Worm (Caenorhabditis elegans) whole organism, L1 larva: ENCODE data around the gene Y39G8B.10.

Source experiments
- C04F5.9 ChIP-seq: sonication (generic microtip); optimal IDR thresholded peaks from 2 replicates; lab custom pipeline; 2016; ENCODE audit warnings: missing genetic modification characterization, missing compliant biosample characterization
- C16A3.4 ChIP-seq: fragments of 150-350 bp; optimal IDR thresholded peaks from 2 replicates; lab custom pipeline; 2014; ENCODE audit warnings: missing biosample characterization, missing genetic modification characterization
- C34B4.2 ChIP-seq: sonication (generic microtip); optimal IDR thresholded peaks from 2 replicates; lab custom pipeline; 2017; ENCODE audit warnings: mild to moderate bottlenecking, missing genetic modification characterization, missing compliant biosample characterization
- F16B12.6 ChIP-seq: fragments of 150-350 bp; optimal IDR thresholded peaks from 2 replicates; lab custom pipeline; 2014; ENCODE audit warnings: missing biosample characterization, missing genetic modification characterization
- Y116A8C.19 ChIP-seq: sonication (generic microtip); optimal IDR thresholded peaks from 2 replicates; lab custom pipeline; 2016; ENCODE audit warnings: missing compliant biosample characterization, missing genetic modification characterization, borderline replicate concordance
- aha-1 ChIP-seq: fragments of 150-350 bp; optimal IDR thresholded peaks from 2 replicates; lab custom pipeline; 2014; ENCODE audit warnings: missing biosample characterization, missing genetic modification characterization
- ama-1 ChIP-seq: fragments of 150-350 bp; optimal IDR thresholded peaks from 2 replicates; lab custom pipeline; 2014
- blmp-1 ChIP-seq: fragments of 150-350 bp; optimal IDR thresholded peaks from 2 replicates; lab custom pipeline; 2014; ENCODE audit warnings: missing biosample characterization, missing genetic modification characterization
- ceh-63 ChIP-seq: fragments of 200-800 bp; sonication (Bioruptor generic); optimal IDR thresholded peaks from 2 replicates; lab custom pipeline; 2018; ENCODE audit warnings: mild to moderate bottlenecking, missing genetic modification characterization, missing compliant biosample characterization
- ceh-8 ChIP-seq: fragments of 200-800 bp; sonication (Bioruptor generic); optimal IDR thresholded peaks from 2 replicates; lab custom pipeline; 2018; ENCODE audit warnings: mild to moderate bottlenecking, missing genetic modification characterization, moderate library complexity, missing compliant biosample characterization
- ceh-82 ChIP-seq, 3 experiments: fragments of 150-350 bp in 1 of 3; sonication (generic microtip) in 2 of 3; optimal IDR thresholded peaks; 2 replicates each; lab custom pipeline; 2014 to 2017; ENCODE audit warnings: missing biosample characterization in 3 of 3, missing genetic modification characterization in 3 of 3
- ceh-88 ChIP-seq: fragments of 200-800 bp; sonication (Bioruptor generic); IDR thresholded peaks from 2 replicates; pipeline ENCODE4 v1.3.6; 2022; ENCODE audit warnings: missing genetic modification characterization, missing compliant biosample characterization
- ceh-90 ChIP-seq: sonication (generic microtip); optimal IDR thresholded peaks from 2 replicates; lab custom pipeline; 2016; ENCODE audit warnings: missing genetic modification characterization, missing compliant biosample characterization
- ces-1 ChIP-seq: fragments of 150-350 bp; optimal IDR thresholded peaks from 2 replicates; lab custom pipeline; 2014; ENCODE audit warnings: missing biosample characterization, missing genetic modification reagents, missing genetic modification characterization
- egl-27 ChIP-seq, 2 experiments: fragments of 150-350 bp in 1 of 2; sonication (generic microtip); optimal IDR thresholded peaks; 3 replicates each; lab custom pipeline; 2017 to 2018; ENCODE audit warnings: missing biosample characterization in 2 of 2, missing genetic modification characterization in 2 of 2, missing genetic modification reagents in 2 of 2
- elt-2 ChIP-seq: sonication (generic microtip); optimal IDR thresholded peaks from 2 replicates; lab custom pipeline; 2016; ENCODE audit warnings: missing genetic modification characterization, mild to moderate bottlenecking, inconsistent platforms, missing compliant biosample characterization, missing genetic modification reagents
- elt-3 ChIP-seq, 6 experiments: fragments of 150-350 bp in 1 of 6; sonication (generic microtip); optimal IDR thresholded peaks; 2 replicates each; lab custom pipeline; 2017 to 2018; ENCODE audit warnings: missing biosample characterization in 6 of 6, missing genetic modification characterization in 6 of 6, inconsistent platforms in 1 of 6
- ets-5 ChIP-seq: fragments of 200-800 bp; sonication (Bioruptor generic); IDR thresholded peaks from 2 replicates; pipeline ENCODE4 v1.3.6; 2022; ENCODE audit warnings: missing genetic modification characterization, missing compliant biosample characterization
- fkh-8 ChIP-seq: sonication (generic microtip); optimal IDR thresholded peaks from 2 replicates; lab custom pipeline; 2016; ENCODE audit warnings: mild to moderate bottlenecking, missing genetic modification characterization, missing compliant biosample characterization
- fos-1 ChIP-seq: fragments of 150-350 bp; optimal IDR thresholded peaks from 2 replicates; lab custom pipeline; 2014; ENCODE audit warnings: missing biosample characterization, missing genetic modification characterization
- hpl-2 ChIP-seq: fragments of 150-350 bp; optimal IDR thresholded peaks from 2 replicates; lab custom pipeline; 2014; ENCODE audit warnings: missing biosample characterization, missing genetic modification reagents, missing genetic modification characterization
- irx-1 ChIP-seq: sonication (generic microtip); optimal IDR thresholded peaks from 2 replicates; lab custom pipeline; 2016; ENCODE audit warnings: missing genetic modification characterization, missing compliant biosample characterization
- isw-1 ChIP-seq: fragments of 200-800 bp; sonication (Bioruptor generic); IDR thresholded peaks from 2 replicates; pipeline ENCODE4 v1.3.6; 2022; ENCODE audit warnings: missing genetic modification characterization, missing compliant biosample characterization
- jun-1 ChIP-seq: fragments of 150-350 bp; optimal IDR thresholded peaks from 2 replicates; lab custom pipeline; 2014; ENCODE audit warnings: missing biosample characterization, missing genetic modification reagents, missing genetic modification characterization
- lin-13 ChIP-seq: fragments of 150-350 bp; optimal IDR thresholded peaks from 2 replicates; lab custom pipeline; 2014; ENCODE audit warnings: missing biosample characterization, missing genetic modification reagents, missing genetic modification characterization
- lin-14 ChIP-seq: fragments of 200-800 bp; sonication (Bioruptor generic); optimal IDR thresholded peaks from 2 replicates; lab custom pipeline; 2018; ENCODE audit warnings: mild to moderate bottlenecking, missing genetic modification characterization, moderate library complexity, missing compliant biosample characterization
- lin-15B ChIP-seq: fragments of 150-350 bp; sonication (generic microtip); optimal IDR thresholded peaks from 3 replicates; lab custom pipeline; 2014; ENCODE audit warnings: missing biosample characterization, missing genetic modification characterization
- lin-35 ChIP-seq, 2 experiments: fragments of 150-350 bp; optimal IDR thresholded peaks; 2 replicates each; lab custom pipeline; 2014; ENCODE audit warnings: missing biosample characterization in 2 of 2, missing genetic modification characterization in 2 of 2, missing genetic modification reagents in 2 of 2
- lin-39 ChIP-seq: fragments of 150-350 bp; optimal IDR thresholded peaks from 2 replicates; lab custom pipeline; 2014; ENCODE audit warnings: missing biosample characterization, missing genetic modification reagents, missing genetic modification characterization
- lsy-2 ChIP-seq, 2 experiments: fragments of 150-350 bp; optimal IDR thresholded peaks; 2 replicates each; lab custom pipeline; 2014; ENCODE audit warnings: missing biosample characterization in 2 of 2, missing genetic modification characterization in 2 of 2
- mab-9 ChIP-seq: fragments of 200-800 bp; sonication (Bioruptor generic); IDR thresholded peaks from 2 replicates; pipeline ENCODE4 v1.3.6; 2022; ENCODE audit warnings: missing genetic modification reagents, missing genetic modification characterization, missing compliant biosample characterization
- mdl-1 ChIP-seq, 2 experiments: fragments of 150-350 bp; optimal IDR thresholded peaks; 2 replicates each; lab custom pipeline; 2014 to 2017; ENCODE audit warnings: missing biosample characterization in 2 of 2, missing genetic modification characterization in 2 of 2, inconsistent platforms in 1 of 2
- nhr-12 ChIP-seq: sonication (generic microtip); optimal IDR thresholded peaks from 2 replicates; lab custom pipeline; 2017; ENCODE audit warnings: missing biosample characterization, missing genetic modification characterization
- nhr-19 ChIP-seq: fragments of 200-800 bp; sonication (Bioruptor generic); conservative IDR thresholded peaks from 2 replicates; pipeline ENCODE4 v1.3.6; 2022; ENCODE audit warnings: missing genetic modification characterization, missing compliant biosample characterization
- nhr-20 ChIP-seq: sonication (generic microtip); optimal IDR thresholded peaks from 2 replicates; lab custom pipeline; 2016; ENCODE audit warnings: mild to moderate bottlenecking, missing genetic modification characterization, missing compliant biosample characterization
- nhr-28 ChIP-seq: fragments of 150-350 bp; optimal IDR thresholded peaks from 2 replicates; lab custom pipeline; 2014; ENCODE audit warnings: missing biosample characterization, missing genetic modification characterization
- nhr-47 ChIP-seq: sonication (generic microtip); optimal IDR thresholded peaks from 2 replicates; lab custom pipeline; 2016; ENCODE audit warnings: mild to moderate bottlenecking, missing genetic modification characterization, moderate library complexity, missing compliant biosample characterization
- nhr-71 ChIP-seq: sonication (generic microtip); optimal IDR thresholded peaks from 2 replicates; lab custom pipeline; 2016; ENCODE audit warnings: mild to moderate bottlenecking, missing genetic modification characterization, moderate library complexity, missing compliant biosample characterization
- nhr-77 ChIP-seq: fragments of 150-350 bp; optimal IDR thresholded peaks from 2 replicates; lab custom pipeline; 2014; ENCODE audit warnings: missing biosample characterization, missing genetic modification characterization
- nhr-90 ChIP-seq: sonication (generic microtip); optimal IDR thresholded peaks from 2 replicates; lab custom pipeline; 2016; ENCODE audit warnings: mild to moderate bottlenecking, missing genetic modification characterization, missing compliant biosample characterization; ENCODE audit not compliant: poor library complexity
- pag-3 ChIP-seq: sonication (generic microtip); optimal IDR thresholded peaks from 2 replicates; lab custom pipeline; 2017; ENCODE audit warnings: missing genetic modification characterization, mild to moderate bottlenecking, missing compliant biosample characterization, antibody characterized with exemption, borderline replicate concordance; ENCODE audit not compliant: insufficient read depth
- pax-3 ChIP-seq: fragments of 200-800 bp; sonication (Bioruptor generic); optimal IDR thresholded peaks from 2 replicates; lab custom pipeline; 2018; ENCODE audit warnings: mild to moderate bottlenecking, missing genetic modification characterization, moderate library complexity, missing compliant biosample characterization
- skn-1 ChIP-seq: fragments of 150-350 bp; optimal IDR thresholded peaks from 2 replicates; lab custom pipeline; 2014; ENCODE audit warnings: missing biosample characterization, missing genetic modification characterization
- snpc-4 ChIP-seq: fragments of 150-350 bp; optimal IDR thresholded peaks from 2 replicates; lab custom pipeline; 2014; ENCODE audit warnings: missing biosample characterization, missing genetic modification characterization
- sox-4 ChIP-seq: sonication (generic microtip); optimal IDR thresholded peaks from 2 replicates; lab custom pipeline; 2016; ENCODE audit warnings: missing genetic modification characterization, missing compliant biosample characterization
- tlp-1 ChIP-seq: fragments of 150-350 bp; optimal IDR thresholded peaks from 2 replicates; lab custom pipeline; 2014; ENCODE audit warnings: missing biosample characterization, missing genetic modification characterization
- unc-62 ChIP-seq: fragments of 150-350 bp; optimal IDR thresholded peaks from 2 replicates; lab custom pipeline; 2014; ENCODE audit warnings: missing biosample characterization, missing genetic modification reagents, missing genetic modification characterization
- unc-86 ChIP-seq: sonication (generic microtip); optimal IDR thresholded peaks from 2 replicates; lab custom pipeline; 2016; ENCODE audit warnings: missing genetic modification characterization, missing compliant biosample characterization
- unc-98 ChIP-seq: fragments of 200-800 bp; sonication (Bioruptor generic); IDR thresholded peaks from 2 replicates; pipeline ENCODE4 v1.3.6; 2022; ENCODE audit warnings: missing genetic modification characterization, missing compliant biosample characterization
- zip-4 ChIP-seq: fragments of 200-800 bp; sonication (Bioruptor generic); optimal IDR thresholded peaks from 2 replicates; lab custom pipeline; 2018; ENCODE audit warnings: mild to moderate bottlenecking, missing genetic modification characterization, moderate library complexity, missing compliant biosample characterization
- ztf-4 ChIP-seq: fragments of 150-350 bp; optimal IDR thresholded peaks from 2 replicates; lab custom pipeline; 2014; ENCODE audit warnings: missing biosample characterization, missing genetic modification characterization

Gene Y39G8B.10

DNA sequence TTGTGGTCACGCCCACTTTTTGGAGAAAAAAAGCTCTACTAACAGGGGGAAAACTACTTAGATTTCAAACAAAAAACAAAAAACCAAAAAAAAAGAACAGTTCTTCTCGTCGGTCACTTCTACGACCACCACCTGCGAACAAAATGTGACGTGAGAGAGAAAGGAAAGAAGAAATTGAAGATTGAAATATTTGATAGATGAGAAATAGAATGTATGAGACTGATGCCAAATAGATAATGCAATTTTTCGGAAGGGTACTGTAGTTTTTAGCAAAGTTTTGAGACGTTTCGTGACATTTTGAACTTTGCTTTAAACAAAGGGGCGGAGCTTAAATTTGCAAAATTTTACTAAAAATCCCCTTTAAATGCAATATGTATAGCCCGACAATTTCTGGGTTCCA is 27.9 kb downstream of the Y39G8B.10 start:
- no peak for TF ChIP-seq ceh-63
- no peak for TF ChIP-seq nhr-12 (tag; lab: Kevin White, UChicago)
- no peak for TF ChIP-seq isw-1 (GFP tag; lab: Robert Waterston, UW)
- no peak for TF ChIP-seq sox-4 (tag; lab: Kevin White, UChicago)
- TF ChIP-seq lsy-2 (tag; optimal IDR thresholded peaks at IDR 0.05; lab: Kevin White, UChicago): peak in 1 of 2 experiments; percentile 56
- TF ChIP-seq lin-15B (tag; lab: Kevin White, UChicago): no peak
- no peak for TF ChIP-seq snpc-4
- TF ChIP-seq unc-62: no peak
- TF ChIP-seq ama-1 (lab: Kevin White, UChicago): no peak
- peak; percentile 34 for TF ChIP-seq nhr-20 (tag; lab: Kevin White, UChicago)
- TF ChIP-seq pax-3 (tag; lab: Kevin White, UChicago): no peak
- TF ChIP-seq blmp-1: peak; percentile 72
- peak in 1 of 6 experiments; percentile 12 for TF ChIP-seq elt-3 (tag; optimal IDR thresholded peaks at IDR 0.05; lab: Kevin White, UChicago)
- peak; percentile 44 for TF ChIP-seq lin-14 (GFP tag; lab: Kevin White, UChicago)

ce11 chrII:13954077-13954476 is 28.8 kb downstream of the Y39G8B.10 start:
- TF ChIP-seq mab-9 (no peak), nhr-47 (tag; lab: Kevin White, UChicago) (no peak), unc-86 (no peak), blmp-1 (peak; percentile 3), fos-1 (tag; lab: Kevin White, UChicago) (no peak), C16A3.4 (tag; lab: Kevin White, UChicago) (no peak), egl-27 (tag; optimal IDR thresholded peaks at IDR 0.05; lab: Kevin White, UChicago) (no peak), mdl-1 (tag; optimal IDR thresholded peaks at IDR 0.05; lab: Kevin White, UChicago) (peak in 1 of 2 experiments; percentile 5), lsy-2 (tag; optimal IDR thresholded peaks at IDR 0.05; lab: Kevin White, UChicago) (peak; percentile 16 to 38), lin-13 (GFP tag; lab: Kevin White, UChicago) (no peak), aha-1 (no peak), C04F5.9 (tag; lab: Kevin White, UChicago) (no peak), snpc-4 (no peak), ets-5 (GFP tag; lab: Robert Waterston, UW) (no peak), ceh-82 (tag; optimal IDR thresholded peaks at IDR 0.05; lab: Kevin White, UChicago) (no peak), nhr-90 (tag; lab: Kevin White, UChicago) (peak; percentile 45), ztf-4 (tag; lab: Kevin White, UChicago) (no peak), zip-4 (GFP tag; lab: Kevin White, UChicago) (no peak), lin-39 (tag; lab: Kevin White, UChicago) (no peak), tlp-1 (tag; lab: Kevin White, UChicago) (no peak), skn-1 (tag; lab: Kevin White, UChicago) (no peak), nhr-28 (tag; lab: Kevin White, UChicago) (no peak), hpl-2 (GFP tag; lab: Kevin White, UChicago) (no peak), F16B12.6 (tag; lab: Kevin White, UChicago) (no peak), ceh-90 (tag; lab: Kevin White, UChicago) (no peak), ces-1 (GFP tag; lab: Kevin White, UChicago) (no peak), jun-1 (tag; lab: Kevin White, UChicago) (no peak), elt-2 (tag; lab: Kevin White, UChicago) (peak; percentile 86), nhr-12 (tag; lab: Kevin White, UChicago) (no peak), pax-3 (tag; lab: Kevin White, UChicago) (no peak), nhr-71 (tag; lab: Kevin White, UChicago) (peak; percentile 53), lin-35 (GFP tag; optimal IDR thresholded peaks at IDR 0.05; lab: Kevin White, UChicago) (peak in 1 of 2 experiments; percentile 44), fkh-8 (tag; lab: Kevin White, UChicago) (no peak), irx-1 (tag; lab: Kevin White, UChicago) (no peak), C34B4.2 (tag; lab: Kevin White, UChicago) (no peak), nhr-19 (GFP tag; lab: Robert Waterston, UW) (0 out of 2 replicates have a peak, but pooled peaks have one; percentile 6), Y116A8C.19 (no peak), nhr-77 (tag; lab: Kevin White, UChicago) (no peak), ceh-88 (GFP tag; lab: Robert Waterston, UW) (no peak), unc-98 (GFP tag; lab: Robert Waterston, UW) (no peak), pag-3 (tag; lab: Kevin White, UChicago) (no peak), ceh-8 (GFP tag; lab: Kevin White, UChicago) (no peak)
